Worm (Caenorhabditis elegans): Measurements from ENCODE around the gene mtm-6.

Gene mtm-6

ce11 chrIII:13343562-13344139 lies 3.2 kb upstream of the mtm-6 start (continued):
- peak; percentile 26 for TF ChIP-seq hrde-1 (tag; optimal IDR thresholded peaks at IDR 0.05; ENCODE audit: borderline replicate concordance)
- TF ChIP-seq attf-3 (GFP tag; conservative IDR thresholded peaks at IDR 0.05): no peak
- no peak for TF ChIP-seq tbx-9 (tag; optimal IDR thresholded peaks at IDR 0.05; ENCODE audit: borderline replicate concordance)
- TF ChIP-seq athp-1 (tag; optimal IDR thresholded peaks at IDR 0.05): peak; percentile 34
- no peak for TF ChIP-seq aptf-2 (GFP tag; conservative IDR thresholded peaks at IDR 0.05)
- TF ChIP-seq B0336.3 (GFP tag; IDR thresholded peaks at IDR 0.05): peak; percentile 60
- no peak for TF ChIP-seq mxl-1 (tag; optimal IDR thresholded peaks at IDR 0.05)
- TF ChIP-seq F57A8.1 (GFP tag; optimal IDR thresholded peaks at IDR 0.05): no peak
- TF ChIP-seq B0261.1 (tag; optimal IDR thresholded peaks at IDR 0.05): no peak
- TF ChIP-seq nhr-90 (tag; optimal IDR thresholded peaks at IDR 0.05): no peak
- TF ChIP-seq lsy-27 (tag; optimal IDR thresholded peaks at IDR 0.05; ENCODE audit: borderline replicate concordance, insufficient read depth): no peak
- TF ChIP-seq lsl-1 (GFP tag; optimal IDR thresholded peaks at IDR 0.05): no peak
- TF ChIP-seq attf-5 (GFP tag; optimal IDR thresholded peaks at IDR 0.05): no peak
- TF ChIP-seq snpc-1.1 (tag; optimal IDR thresholded peaks at IDR 0.05; ENCODE audit: insufficient read depth): no peak
- no peak for TF ChIP-seq nfya-2 (GFP tag; IDR thresholded peaks at IDR 0.05)
- TF ChIP-seq madf-3 (GFP tag; IDR thresholded peaks at IDR 0.05): no peak
- 0 out of 2 replicates have a peak, but pooled peaks have one; percentile 21 for TF ChIP-seq pbrm-1 (GFP tag; IDR thresholded peaks at IDR 0.05)
- no peak for TF ChIP-seq dox-1 (GFP tag; IDR thresholded peaks at IDR 0.05)
- TF ChIP-seq zim-3 (tag; optimal IDR thresholded peaks at IDR 0.05): no peak
- TF ChIP-seq F55B11.4 (tag; optimal IDR thresholded peaks at IDR 0.05; ENCODE audit: borderline replicate concordance, insufficient read depth): no peak
- no peak for TF ChIP-seq sea-2 (GFP tag; IDR thresholded peaks at IDR 0.05)
- TF ChIP-seq ekl-4 (GFP tag; IDR thresholded peaks at IDR 0.05): peak; percentile 66; the same call in 1 of the 2 replicates
- no peak for TF ChIP-seq fkh-3 (tag; optimal IDR thresholded peaks at IDR 0.05)
- TF ChIP-seq sdz-38 (tag; optimal IDR thresholded peaks at IDR 0.05): no peak
- TF ChIP-seq ets-4 (GFP tag; optimal IDR thresholded peaks at IDR 0.05): no peak
- TF ChIP-seq F57C9.4 (tag; optimal IDR thresholded peaks at IDR 0.05): no peak
- TF ChIP-seq F33H1.4 (GFP tag; IDR thresholded peaks at IDR 0.05): no peak
- TF ChIP-seq T26A5.8 (tag; optimal IDR thresholded peaks at IDR 0.05): peak; percentile 35
- TF ChIP-seq gei-17 (GFP tag; optimal IDR thresholded peaks at IDR 0.05): no peak
- no peak for TF ChIP-seq mel-28 (tag; optimal IDR thresholded peaks at IDR 0.05; ENCODE audit: borderline replicate concordance)

- TF ChIP-seq T26A5.8 (tag; optimal IDR thresholded peaks at IDR 0.05): no peak
- no peak for TF ChIP-seq madf-10 (tag; optimal IDR thresholded peaks at IDR 0.05)
- no peak for TF ChIP-seq F39B2.1 (GFP tag; IDR thresholded peaks at IDR 0.05)
- TF ChIP-seq nfya-1 (tag; optimal IDR thresholded peaks at IDR 0.05; ENCODE audit: borderline replicate concordance, insufficient read depth): no peak
- TF ChIP-seq mxl-1 (tag; optimal IDR thresholded peaks at IDR 0.05): no peak
- peak; percentile 54 for TF ChIP-seq efl-1 (GFP tag; optimal IDR thresholded peaks at IDR 0.05)
- no peak for TF ChIP-seq hrde-1 (tag; optimal IDR thresholded peaks at IDR 0.05; ENCODE audit: borderline replicate concordance)
- TF ChIP-seq zfh-2 (GFP tag; conservative IDR thresholded peaks at IDR 0.05): no peak
- TF ChIP-seq snpc-4 (GFP tag; optimal IDR thresholded peaks at IDR 0.05): no peak
- peak in 2 of 4 experiments; percentile 13 to 18 for TF ChIP-seq snpc-4 (tag; optimal IDR thresholded peaks at IDR 0.05)
- no peak for TF ChIP-seq let-607 (tag; optimal IDR thresholded peaks at IDR 0.05)
- TF ChIP-seq Y79H2A.3 (GFP tag; conservative IDR thresholded peaks at IDR 0.05): no peak
- no peak for TF ChIP-seq dox-1 (GFP tag; IDR thresholded peaks at IDR 0.05)
- no peak for TF ChIP-seq hlh-12 (tag; optimal IDR thresholded peaks at IDR 0.05)
- no peak for TF ChIP-seq lir-1 (GFP tag; conservative IDR thresholded peaks at IDR 0.05)
- no peak for TF ChIP-seq bed-2 (GFP tag; IDR thresholded peaks at IDR 0.05)
- TF ChIP-seq ceh-100 (GFP tag; IDR thresholded peaks at IDR 0.05): no peak
- no peak for TF ChIP-seq nfyb-1 (GFP tag; IDR thresholded peaks at IDR 0.05)
- no peak for TF ChIP-seq B0035.1 (tag; optimal IDR thresholded peaks at IDR 0.05)
- TF ChIP-seq ama-1 (optimal IDR thresholded peaks at IDR 0.05): no peak
- no peak for TF ChIP-seq ama-1 (GFP tag; optimal IDR thresholded peaks at IDR 0.05)
- TF ChIP-seq unc-62 (GFP tag; optimal IDR thresholded peaks at IDR 0.05): no peak
Measured at ce11 chrIII:13344538-13345136, 2.2 kb upstream of the mtm-6 start, which contains the start of gene acaa-2. Gene acaa-2 (plus strand): TSS chrIII:13344937.
